Worm (Caenorhabditis elegans): ENCODE results near the gene W07A12.8.

W07A12.8 gene

ce11 chrII:9165762-9166460 is at the start of gene W07A12.8:
TSS of gene W07A12.8 (minus strand) at chrII:9165812.
- TF ChIP-seq rnt-1 (tag; optimal IDR thresholded peaks at IDR 0.05) (no peak), zag-1 (tag; optimal IDR thresholded peaks at IDR 0.05) (no peak), unc-30 (tag; optimal IDR thresholded peaks at IDR 0.05) (no peak)

ce11 chrII:9213055-9213708 is 47.6 kb upstream of the W07A12.8 start, which contains the start of gene znfx-1:
TSS of gene znfx-1 (plus strand) at chrII:9213658.
- TF ChIP-seq hlh-4 (tag; optimal IDR thresholded peaks at IDR 0.05) = no peak
- TF ChIP-seq pax-3 (tag; optimal IDR thresholded peaks at IDR 0.05) = no peak
- TF ChIP-seq unc-86 (tag; optimal IDR thresholded peaks at IDR 0.05) = no peak
- no peak for TF ChIP-seq grh-1 (GFP tag; IDR thresholded peaks at IDR 0.05)

- TF ChIP-seq ceh-90 (tag; optimal IDR thresholded peaks at IDR 0.05) (no peak), unc-130 (tag; optimal IDR thresholded peaks at IDR 0.05) (no peak), ces-1 (GFP tag; optimal IDR thresholded peaks at IDR 0.05) (no peak), alr-1 (tag; optimal IDR thresholded peaks at IDR 0.05; ENCODE audit: borderline replicate concordance) (no peak), mef-2 (tag; optimal IDR thresholded peaks at IDR 0.05) (no peak), efl-3 (GFP tag; optimal IDR thresholded peaks at IDR 0.05) (no peak), pqm-1 (tag; optimal IDR thresholded peaks at IDR 0.05) (no peak), sup-37 (GFP tag; optimal IDR thresholded peaks at IDR 0.05) (no peak), nhr-77 (tag; optimal IDR thresholded peaks at IDR 0.05) (no peak), zip-4 (GFP tag; optimal IDR thresholded peaks at IDR 0.05) (no peak), snpc-4 (tag; optimal IDR thresholded peaks at IDR 0.05) (peak; percentile 92), nhr-28 (tag; optimal IDR thresholded peaks at IDR 0.05) (no peak), nhr-47 (tag; optimal IDR thresholded peaks at IDR 0.05) (no peak), nhr-90 (tag; optimal IDR thresholded peaks at IDR 0.05; ENCODE audit: poor library complexity) (peak; percentile 42), efl-1 (optimal IDR thresholded peaks at IDR 0.05) (peak in 1 of 2 experiments; percentile 32), efl-1 (GFP tag; optimal IDR thresholded peaks at IDR 0.05 in 1 of 2) (no peak), mab-9 (GFP tag; IDR thresholded peaks at IDR 0.05) (no peak), skn-1 (tag; optimal IDR thresholded peaks at IDR 0.05) (no peak), lin-14 (GFP tag; optimal IDR thresholded peaks at IDR 0.05) (no peak), zag-1 (tag; optimal IDR thresholded peaks at IDR 0.05) (no peak), ztf-11 (tag; optimal IDR thresholded peaks at IDR 0.05) (no peak), nhr-20 (tag; optimal IDR thresholded peaks at IDR 0.05) (peak; percentile 43), mdl-1 (tag; optimal IDR thresholded peaks at IDR 0.05) (no peak), pax-3 (tag; optimal IDR thresholded peaks at IDR 0.05) (no peak), nhr-85 (tag) (peak; percentile 58), aha-1 (tag; optimal IDR thresholded peaks at IDR 0.05) (no peak), lin-39 (tag; optimal IDR thresholded peaks at IDR 0.05) (no peak), ceh-82 (tag; optimal IDR thresholded peaks at IDR 0.05) (no peak), elt-3 (tag; optimal IDR thresholded peaks at IDR 0.05) (no peak), unc-86 (tag; optimal IDR thresholded peaks at IDR 0.05) (no peak), fos-1 (tag; optimal IDR thresholded peaks at IDR 0.05) (no peak), Y116A8C.19 (tag; optimal IDR thresholded peaks at IDR 0.05; ENCODE audit: borderline replicate concordance) (no peak), ztf-4 (tag; optimal IDR thresholded peaks at IDR 0.05) (no peak), nhr-12 (tag; optimal IDR thresholded peaks at IDR 0.05) (no peak), C04F5.9 (tag; optimal IDR thresholded peaks at IDR 0.05) (no peak), unc-98 (GFP tag; IDR thresholded peaks at IDR 0.05) (no peak), hlh-17 (GFP tag; optimal IDR thresholded peaks at IDR 0.05; ENCODE audit: borderline replicate concordance) (no peak), dsc-1 (tag; optimal IDR thresholded peaks at IDR 0.05) (no peak), grh-1 (GFP tag; IDR thresholded peaks at IDR 0.05) (no peak), dpl-1 (GFP tag; optimal IDR thresholded peaks at IDR 0.05) (no peak), unc-30 (tag; optimal IDR thresholded peaks at IDR 0.05) (no peak), fkh-8 (tag; optimal IDR thresholded peaks at IDR 0.05) (no peak), mep-1 (tag; optimal IDR thresholded peaks at IDR 0.05) (no peak), ceh-8 (GFP tag; optimal IDR thresholded peaks at IDR 0.05) (no peak)
Observed at ce11 chrII:9211684-9212083, 46.1 kb upstream of the W07A12.8 start.
